ENCODE assay signal across 4 fruit fly cellular contexts in genomic region chr2L:533734-534133, dm6.
A peak's percentile ranks its signal among the peaks of the same experiment; 100 is the strongest.
TF ChIP-seq lines count a peak whose summit lies in the region.

No protein-coding gene starts in this region.

- no peak for TF ChIP-seq CTCF in whole organism, embryonic (GFP tag; optimal IDR thresholded peaks at IDR 0.05; lab: Kevin White, UChicago)

TF ChIP-seq in whole organism, embryonic, 481 proteins besides CTCF, POLR2A, EP300 and RAD21:
- TF ChIP-seq Eip74EF (GFP tag; optimal IDR thresholded peaks at IDR 0.05; lab: Kevin White, UChicago) (no peak), Fer3 (tag; optimal IDR thresholded peaks at IDR 0.05; lab: Kevin White, UChicago) (no peak), CG33213 (GFP tag; optimal IDR thresholded peaks at IDR 0.05; lab: Kevin White, UChicago) (no peak), TFAM (GFP tag; optimal IDR thresholded peaks at IDR 0.05; lab: Kevin White, UChicago) (no peak), grn (GFP tag; optimal IDR thresholded peaks at IDR 0.05; lab: Kevin White, UChicago) (peak; percentile 81), crol (GFP tag; IDR thresholded peaks at IDR 0.05; lab: Robert Waterston, UW) (peak; percentile 79)

TF ChIP-seq in whole organism, prepupa, 60 proteins besides CTCF, POLR2A, EP300 and RAD21:
- TF ChIP-seq CG34406 (GFP tag; optimal IDR thresholded peaks at IDR 0.05; lab: Kevin White, UChicago) (no peak), CG9139 (GFP tag; optimal IDR thresholded peaks at IDR 0.05; lab: Kevin White, UChicago) (no peak), dsx (GFP tag; optimal IDR thresholded peaks at IDR 0.05; lab: Kevin White, UChicago; ENCODE audit: poor library complexity, severe bottlenecking) (peak; percentile 15), CG11294 (GFP tag; IDR thresholded peaks at IDR 0.05; lab: Robert Waterston, UW) (no peak), Hr39 (GFP tag; optimal IDR thresholded peaks at IDR 0.05; lab: Kevin White, UChicago) (no peak), svp (GFP tag; lab: Kevin White, UChicago) (peak; percentile 69), CG10669 (GFP tag; optimal IDR thresholded peaks at IDR 0.05; lab: Kevin White, UChicago) (peak; percentile 13), CG6854 (GFP tag; optimal IDR thresholded peaks at IDR 0.05; lab: Kevin White, UChicago) (peak; percentile 24), Eip93F (GFP tag; optimal IDR thresholded peaks at IDR 0.05; lab: Kevin White, UChicago) (no peak), esn (GFP tag; optimal IDR thresholded peaks at IDR 0.05; lab: Kevin White, UChicago) (no peak), CG8319 (GFP tag; optimal IDR thresholded peaks at IDR 0.05; lab: Kevin White, UChicago) (no peak)

TF ChIP-seq in whole organism, pupa, 21 proteins besides CTCF, POLR2A, EP300 and RAD21:
- no peak for TF ChIP-seq CG10348 (GFP tag; IDR thresholded peaks at IDR 0.05; lab: Robert Waterston, UW)
- no peak for TF ChIP-seq Pif1A (GFP tag; optimal IDR thresholded peaks at IDR 0.05; lab: Kevin White, UChicago)
- peak; percentile 77 for TF ChIP-seq CG13204 (GFP tag; optimal IDR thresholded peaks at IDR 0.05; lab: Kevin White, UChicago)
- TF ChIP-seq Snoo (tag; optimal IDR thresholded peaks at IDR 0.05; lab: Kevin White, UChicago), result no peak
- no peak for TF ChIP-seq CG8301 (tag; optimal IDR thresholded peaks at IDR 0.05; lab: Kevin White, UChicago)
- TF ChIP-seq EcR (GFP tag; optimal IDR thresholded peaks at IDR 0.05; lab: Kevin White, UChicago), result peak; percentile 0
TF ChIP-seq in whole organism, pupa: peak in this region for 2.

TF ChIP-seq in whole organism, wandering third instar larva, 38 proteins besides CTCF, POLR2A, EP300 and RAD21:
- TF ChIP-seq psq (GFP tag; optimal IDR thresholded peaks at IDR 0.05; lab: Kevin White, UChicago), result peak; percentile 16
- TF ChIP-seq sage (GFP tag; optimal IDR thresholded peaks at IDR 0.05; lab: Kevin White, UChicago), result no peak
- no peak for TF ChIP-seq Rel (GFP tag; optimal IDR thresholded peaks at IDR 0.05; lab: Kevin White, UChicago)
- peak; percentile 74 for TF ChIP-seq Rel (tag; optimal IDR thresholded peaks at IDR 0.05; lab: Kevin White, UChicago)
- no peak for TF ChIP-seq pan (optimal IDR thresholded peaks at IDR 0.05; lab: Kevin White, UChicago)

Comparison
In these comparisons a context has a peak if more than half of its experiments do, and no peak if none do; other contexts are left out.
1. Of the 7 proteins assayed by ChIP-seq in both whole organism, embryonic and whole organism, prepupa: peak only in whole organism, embryonic: none; only in whole organism, prepupa: CG6854; in both: none; in neither: 6.